Fruit fly (Drosophila melanogaster) whole organism, embryonic: ENCODE results near the gene Dbp73D.
A peak's percentile ranks its signal among the peaks of the same experiment; 100 is the strongest.

ENCODE experiments used
- ATbp ChIP-seq: fragments of 200-800 bp; sonication (Bioruptor generic); optimal IDR thresholded peaks from 2 replicates; lab custom pipeline; 2017; ENCODE audit warnings: missing biosample characterization, mild to moderate bottlenecking, missing genetic modification characterization, missing genetic modification reagents
- Ada2b ChIP-seq: fragments of 200-800 bp; sonication (Bioruptor generic); IDR thresholded peaks from 2 replicates; pipeline ENCODE4 v1.3.6; 2022; ENCODE audit warnings: missing biosample characterization, missing genetic modification characterization
- Bdp1 ChIP-seq: fragments of 200-800 bp; sonication (Bioruptor generic); optimal IDR thresholded peaks from 3 replicates; lab custom pipeline; 2016; ENCODE audit warnings: missing biosample characterization, missing genetic modification characterization
- Bgb ChIP-seq: fragments of 200-800 bp; sonication (Bioruptor generic); IDR thresholded peaks from 2 replicates; pipeline ENCODE4 v1.3.6; 2022; ENCODE audit warnings: missing biosample characterization, missing genetic modification characterization; ENCODE audit not compliant: partially characterized antibody
- CG12104 ChIP-seq: fragments of 200-800 bp; sonication (Bioruptor generic); optimal IDR thresholded peaks from 3 replicates; lab custom pipeline; 2016; ENCODE audit warnings: missing biosample characterization, missing genetic modification characterization
- CG14860 ChIP-seq: fragments of 200-800 bp; sonication (Bioruptor generic); IDR thresholded peaks from 3 replicates; pipeline ENCODE4 v1.3.6; 2022; ENCODE audit warnings: missing biosample characterization, missing genetic modification characterization; ENCODE audit not compliant: partially characterized antibody
- CG15011 ChIP-seq: fragments of 200-800 bp; sonication (Bioruptor generic); optimal IDR thresholded peaks from 3 replicates; lab custom pipeline; 2018; ENCODE audit warnings: missing biosample characterization, mild to moderate bottlenecking, missing genetic modification characterization
- CG1647 ChIP-seq: fragments of 200-800 bp; sonication (Bioruptor generic); optimal IDR thresholded peaks from 3 replicates; lab custom pipeline; 2016; ENCODE audit warnings: missing biosample characterization, missing genetic modification characterization
- CG16813 ChIP-seq: fragments of 200-800 bp; sonication (Bioruptor generic); IDR thresholded peaks from 3 replicates; pipeline ENCODE4 v1.3.6; 2022; ENCODE audit warnings: missing biosample characterization, missing genetic modification characterization; ENCODE audit not compliant: partially characterized antibody
- CG17385 ChIP-seq: fragments of 200-800 bp; sonication (Bioruptor generic); optimal IDR thresholded peaks from 3 replicates; lab custom pipeline; 2018; ENCODE audit warnings: missing biosample characterization, mild to moderate bottlenecking, missing genetic modification characterization
- CG17802 ChIP-seq: fragments of 200-800 bp; sonication (Bioruptor generic); optimal IDR thresholded peaks from 2 replicates; lab custom pipeline; 2018; ENCODE audit warnings: missing biosample characterization, mild to moderate bottlenecking, missing genetic modification characterization, moderate library complexity
- CG2129 ChIP-seq: fragments of 200-800 bp; sonication (Bioruptor generic); IDR thresholded peaks from 2 replicates; pipeline ENCODE4 v1.3.6; 2022; ENCODE audit warnings: missing biosample characterization, missing genetic modification characterization; ENCODE audit not compliant: partially characterized antibody
- CG30020 ChIP-seq: fragments of 200-800 bp; optimal IDR thresholded peaks from 2 replicates; lab custom pipeline; 2019; ENCODE audit warnings: missing biosample characterization, mild to moderate bottlenecking, missing genetic modification characterization, moderate library complexity
- CG3995 ChIP-seq: fragments of 200-800 bp; sonication (Bioruptor generic); optimal IDR thresholded peaks from 3 replicates; lab custom pipeline; 2016; ENCODE audit warnings: missing biosample characterization, missing genetic modification characterization
- CG4282 ChIP-seq: fragments of 200-800 bp; sonication (Bioruptor generic); optimal IDR thresholded peaks from 2 replicates; lab custom pipeline; 2016; ENCODE audit warnings: missing biosample characterization, missing genetic modification characterization
- CG4424 ChIP-seq: fragments of 200-800 bp; sonication (Bioruptor generic); optimal IDR thresholded peaks from 3 replicates; lab custom pipeline; 2016; ENCODE audit warnings: missing biosample characterization, missing genetic modification characterization
- CG6175 ChIP-seq: fragments of 200-800 bp; sonication (Bioruptor generic); IDR thresholded peaks from 3 replicates; pipeline ENCODE4 v1.3.6; 2022; ENCODE audit warnings: missing biosample characterization, missing genetic modification characterization
- CG6765 ChIP-seq: fragments of 200-800 bp; sonication (Bioruptor generic); optimal IDR thresholded peaks from 3 replicates; lab custom pipeline; 2017; ENCODE audit warnings: missing biosample characterization, mild to moderate bottlenecking, missing genetic modification characterization
- CG7786 ChIP-seq: fragments of 200-800 bp; sonication (Bioruptor generic); optimal IDR thresholded peaks from 2 replicates; lab custom pipeline; 2016; ENCODE audit warnings: missing biosample characterization, missing genetic modification characterization
- CG7839 ChIP-seq: fragments of 200-800 bp; sonication (Bioruptor generic); optimal IDR thresholded peaks from 3 replicates; lab custom pipeline; 2018; ENCODE audit warnings: missing biosample characterization, mild to moderate bottlenecking, missing genetic modification characterization, moderate library complexity
- CG9817 ChIP-seq: fragments of 200-800 bp; sonication (Bioruptor generic); optimal IDR thresholded peaks from 2 replicates; lab custom pipeline; 2018; ENCODE audit warnings: missing biosample characterization, mild to moderate bottlenecking, missing genetic modification characterization, moderate library complexity
- Dip2 ChIP-seq: fragments of 200-800 bp; sonication (Bioruptor generic); IDR thresholded peaks from 2 replicates; pipeline ENCODE4 v1.3.6; 2022; ENCODE audit warnings: missing biosample characterization, missing genetic modification characterization
- Dp ChIP-seq: fragments of 200-800 bp; sonication (Bioruptor generic); optimal IDR thresholded peaks from 2 replicates; lab custom pipeline; 2018; ENCODE audit warnings: missing biosample characterization, mild to moderate bottlenecking, missing genetic modification characterization, moderate library complexity
- Dref ChIP-seq: fragments of 200-800 bp; sonication (Bioruptor generic); IDR thresholded peaks from 2 replicates; pipeline ENCODE4 v1.3.6; 2022; ENCODE audit warnings: missing biosample characterization, missing genetic modification characterization
- Ets97D ChIP-seq: fragments of 200-800 bp; sonication (Bioruptor generic); optimal IDR thresholded peaks from 3 replicates; lab custom pipeline; 2016; ENCODE audit warnings: missing biosample characterization, missing genetic modification characterization
- Fer2 ChIP-seq: fragments of 200-800 bp; sonication (Bioruptor generic); optimal IDR thresholded peaks from 2 replicates; lab custom pipeline; 2018; ENCODE audit warnings: missing biosample characterization, mild to moderate bottlenecking, missing genetic modification characterization, moderate library complexity
- Gug ChIP-seq: fragments of 200-800 bp; sonication (Bioruptor generic); IDR thresholded peaks from 4 replicates; pipeline ENCODE4 v1.3.6; 2022; ENCODE audit warnings: missing biosample characterization, missing genetic modification characterization
- H15 ChIP-seq: fragments of 200-800 bp; sonication (Bioruptor generic); IDR thresholded peaks from 3 replicates; pipeline ENCODE4 v1.3.6; 2022; ENCODE audit warnings: missing biosample characterization, missing genetic modification characterization
- Hey ChIP-seq: fragments of 200-800 bp; sonication (Bioruptor generic); optimal IDR thresholded peaks from 3 replicates; lab custom pipeline; 2018; ENCODE audit warnings: missing biosample characterization, mild to moderate bottlenecking, missing genetic modification characterization
- Hr39 ChIP-seq: fragments of >200 bp; optimal IDR thresholded peaks from 2 replicates; lab custom pipeline; 2017
- MESR4 ChIP-seq: fragments of 200-800 bp; sonication (Bioruptor generic); optimal IDR thresholded peaks from 2 replicates; lab custom pipeline; 2018; ENCODE audit warnings: missing biosample characterization, mild to moderate bottlenecking, missing genetic modification characterization, moderate library complexity
- Mes4 ChIP-seq: fragments of 200-800 bp; sonication (Bioruptor generic); optimal IDR thresholded peaks from 2 replicates; lab custom pipeline; 2016; ENCODE audit warnings: missing biosample characterization, missing genetic modification characterization
- NK7.1 ChIP-seq: fragments of 200-800 bp; sonication (Bioruptor generic); optimal IDR thresholded peaks from 3 replicates; lab custom pipeline; 2016; ENCODE audit warnings: missing biosample characterization, missing genetic modification characterization
- Rx ChIP-seq: fragments of 200-800 bp; sonication (Bioruptor generic); IDR thresholded peaks from 2 replicates; pipeline ENCODE4 v1.3.6; 2022; ENCODE audit warnings: missing biosample characterization, missing genetic modification characterization
- aop ChIP-seq: fragments of 200-800 bp; sonication (Bioruptor generic); IDR thresholded peaks from 2 replicates; pipeline ENCODE4 v1.3.6; 2022; ENCODE audit warnings: missing biosample characterization, missing genetic modification characterization
- bigmax ChIP-seq: fragments of 200-800 bp; sonication (Bioruptor generic); optimal IDR thresholded peaks from 2 replicates; lab custom pipeline; 2018; ENCODE audit warnings: missing biosample characterization, mild to moderate bottlenecking, missing genetic modification characterization
- bowl ChIP-seq: fragments of 200-800 bp; sonication (Bioruptor generic); IDR thresholded peaks from 2 replicates; pipeline ENCODE4 v1.3.6; 2022; ENCODE audit warnings: missing biosample characterization, missing genetic modification characterization
- br ChIP-seq: fragments of >200 bp; optimal IDR thresholded peaks from 2 replicates; lab custom pipeline; 2017
- chinmo ChIP-seq: fragments of 200-800 bp; sonication (Bioruptor generic); IDR thresholded peaks from 4 replicates; pipeline ENCODE4 v1.3.6; 2022; ENCODE audit warnings: missing biosample characterization, missing genetic modification characterization; ENCODE audit not compliant: partially characterized antibody
- dm ChIP-seq: fragments of 200-800 bp; sonication (Bioruptor generic); optimal IDR thresholded peaks from 3 replicates; lab custom pipeline; 2016; ENCODE audit warnings: missing biosample characterization, missing genetic modification characterization
- esg ChIP-seq: fragments of 200-800 bp; sonication (Bioruptor generic); conservative IDR thresholded peaks from 2 replicates; pipeline ENCODE4 v1.3.6; 2022; ENCODE audit warnings: missing biosample characterization, missing genetic modification characterization
- gt ChIP-seq: fragments of 200-800 bp; sonication (Bioruptor generic); IDR thresholded peaks from 2 replicates; pipeline ENCODE4 v1.3.6; 2022; ENCODE audit warnings: missing biosample characterization, missing genetic modification characterization
- ham ChIP-seq: fragments of 200-800 bp; sonication (Bioruptor generic); IDR thresholded peaks from 2 replicates; pipeline ENCODE4 v1.3.6; 2022; ENCODE audit warnings: missing biosample characterization, missing genetic modification characterization
- kay ChIP-seq: fragments of 200-800 bp; sonication (Bioruptor generic); optimal IDR thresholded peaks from 2 replicates; lab custom pipeline; 2016; ENCODE audit warnings: missing biosample characterization, missing genetic modification characterization
- kni ChIP-seq: fragments of 200-800 bp; sonication (Bioruptor generic); optimal IDR thresholded peaks from 3 replicates; lab custom pipeline; 2017; ENCODE audit warnings: mild to moderate bottlenecking, missing biosample characterization, missing genetic modification reagents, missing genetic modification characterization
- mld ChIP-seq: fragments of 200-800 bp; sonication (Bioruptor generic); IDR thresholded peaks from 3 replicates; pipeline ENCODE4 v1.3.6; 2022; ENCODE audit warnings: missing biosample characterization, missing genetic modification characterization; ENCODE audit not compliant: partially characterized antibody
- pan ChIP-seq, 4 experiments: fragments of >200 bp in 3 of 4; fragments of 200-800 bp in 1 of 4; sonication (Bioruptor generic) in 1 of 4; optimal IDR thresholded peaks in 3 of 4; IDR thresholded peaks in 1 of 4; 2 replicates each; pipeline versions ENCODE4 v1.3.6 to Lab custom; 2017 to 2022; ENCODE audit warnings: missing biosample characterization in 2 of 4, missing genetic modification characterization in 2 of 4, mixed read lengths in 1 of 4
- row ChIP-seq: fragments of 200-800 bp; sonication (Bioruptor generic); IDR thresholded peaks from 3 replicates; pipeline ENCODE4 v1.3.6; 2022; ENCODE audit warnings: missing biosample characterization, missing genetic modification characterization
- sob ChIP-seq: fragments of 200-800 bp; sonication (Bioruptor generic); IDR thresholded peaks from 2 replicates; pipeline ENCODE4 v1.3.6; 2022; ENCODE audit warnings: missing biosample characterization, missing genetic modification characterization
- sug ChIP-seq: fragments of 200-800 bp; optimal IDR thresholded peaks from 2 replicates; lab custom pipeline; 2019; ENCODE audit warnings: missing biosample characterization, mild to moderate bottlenecking, missing genetic modification characterization, moderate library complexity
- tap ChIP-seq: fragments of 200-800 bp; optimal IDR thresholded peaks from 3 replicates; lab custom pipeline; 2019; ENCODE audit warnings: missing biosample characterization, mild to moderate bottlenecking, missing genetic modification characterization, moderate library complexity
- ttk ChIP-seq: fragments of 200-800 bp; sonication (Bioruptor generic); IDR thresholded peaks from 2 replicates; pipeline ENCODE4 v2.1.2; 2022; ENCODE audit warnings: missing biosample characterization, missing genetic modification characterization

Dbp73D gene

DNA sequence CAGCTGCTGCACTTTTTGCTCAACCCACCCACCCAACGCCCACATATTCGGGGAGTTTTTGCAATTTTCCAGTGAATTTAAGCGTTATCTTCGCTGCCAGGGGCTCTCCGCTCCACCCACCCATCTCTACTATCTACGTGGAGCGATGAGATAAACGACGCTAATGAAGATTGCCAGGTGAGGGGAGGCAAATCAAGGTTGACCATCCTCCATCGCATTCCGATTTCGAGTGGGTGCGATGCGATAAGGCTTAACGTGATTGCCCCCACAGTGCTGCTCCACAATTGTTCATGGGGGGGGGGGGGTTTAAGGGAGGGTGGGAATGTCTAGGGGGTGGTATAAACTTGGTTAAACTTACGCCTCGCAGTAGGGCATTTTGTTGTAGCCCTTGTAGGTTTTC, 36.8 kb downstream of the Dbp73D start (continued):
- TF ChIP-seq CG7839 (tag; lab: Kevin White, UChicago) (no peak), Dip2 (GFP tag; lab: Robert Waterston, UW) (no peak), CG15011 (GFP tag; lab: Kevin White, UChicago) (no peak), Rx (GFP tag; lab: Robert Waterston, UW) (no peak), Dp (no peak), dm (GFP tag; lab: Kevin White, UChicago) (no peak), br (lab: Kevin White, UChicago) (no peak), chinmo (0 out of 4 replicates have a peak, but pooled peaks have one; percentile 48), sob (GFP tag; lab: Robert Waterston, UW) (0 out of 2 replicates have a peak, but pooled peaks have one; percentile 11), MESR4 (no peak), CG4424 (no peak), kni (GFP tag; lab: Kevin White, UChicago) (no peak), Bgb (GFP tag; lab: Robert Waterston, UW) (no peak), CG6765 (GFP tag; lab: Kevin White, UChicago) (no peak), row (GFP tag; lab: Robert Waterston, UW) (no peak), ATbp (GFP tag; lab: Kevin White, UChicago) (no peak), H15 (no peak), bowl (GFP tag; lab: Robert Waterston, UW) (no peak), Mes4 (no peak), CG3995 (GFP tag; lab: Kevin White, UChicago) (no peak), Dref (GFP tag; lab: Robert Waterston, UW) (no peak), mld (no peak), CG30020 (no peak), CG6175 (no peak), tap (tag; lab: Kevin White, UChicago) (no peak), Bdp1 (GFP tag; lab: Kevin White, UChicago) (no peak), NK7.1 (no peak), sug (tag; lab: Kevin White, UChicago) (peak; percentile 99), ham (peak; percentile 75; the same call in 1 of the 2 replicates), aop (GFP tag; lab: Robert Waterston, UW) (no peak), gt (GFP tag; lab: Robert Waterston, UW) (no peak), Hr39 (no peak), Gug (GFP tag; lab: Robert Waterston, UW) (no peak), Ada2b (GFP tag; lab: Robert Waterston, UW) (no peak), CG9817 (tag; lab: Kevin White, UChicago) (no peak), CG17385 (GFP tag; lab: Kevin White, UChicago) (no peak), kay (no peak), Ets97D (GFP tag; lab: Kevin White, UChicago) (no peak), bigmax (GFP tag; lab: Kevin White, UChicago) (no peak), ttk (peak; percentile 68), CG14860 (GFP tag; lab: Robert Waterston, UW) (no peak), CG7786 (GFP tag; lab: Kevin White, UChicago) (no peak), CG2129 (GFP tag; lab: Robert Waterston, UW) (no peak), esg (no peak), CG4282 (GFP tag; lab: Kevin White, UChicago) (no peak), CG1647 (GFP tag; lab: Kevin White, UChicago) (no peak), CG16813 (GFP tag; lab: Robert Waterston, UW) (no peak), Fer2 (tag; lab: Kevin White, UChicago) (no peak), CG17802 (tag; lab: Kevin White, UChicago) (no peak), pan (optimal IDR thresholded peaks at IDR 0.05; lab: Kevin White, UChicago) (no peak), pan (GFP tag; optimal IDR thresholded peaks at IDR 0.05 in 1 of 2, IDR thresholded peaks at IDR 0.05 in 1 of 2) (no peak), CG12104 (GFP tag; lab: Kevin White, UChicago) (no peak), Hey (tag; lab: Kevin White, UChicago) (peak; percentile 14)
